Worm (Caenorhabditis elegans): ENCODE results near the gene Y73F8A.20.

Y73F8A.20 gene

DNA sequence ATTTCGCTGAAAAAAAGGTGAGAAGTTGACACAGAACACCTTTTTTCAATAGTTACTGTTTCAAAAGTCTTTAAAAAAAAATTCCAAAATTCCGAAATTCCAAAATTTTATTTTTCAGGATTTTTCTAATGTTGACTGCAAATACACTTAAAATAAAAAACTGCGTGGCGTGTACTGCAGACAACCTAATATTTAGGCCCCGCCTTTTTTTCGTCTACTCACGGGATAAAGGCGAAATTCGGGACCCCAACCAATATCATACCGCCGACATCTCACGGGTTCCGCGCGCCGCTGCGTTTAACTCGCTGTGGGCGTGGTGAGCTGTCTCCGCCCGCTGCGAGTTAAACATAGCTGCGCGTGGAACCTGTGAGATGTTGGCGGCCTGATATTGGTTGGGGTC, 24.3 kb downstream of the Y73F8A.20 start:
- no peak for TF ChIP-seq dmd-4 (tag; optimal IDR thresholded peaks at IDR 0.05)
- no peak for TF ChIP-seq mab-5 (tag; optimal IDR thresholded peaks at IDR 0.05)
- no peak for TF ChIP-seq lin-39 (tag; optimal IDR thresholded peaks at IDR 0.05)
- no peak for TF ChIP-seq gmeb-1 (tag; optimal IDR thresholded peaks at IDR 0.05)
- TF ChIP-seq sem-4 (tag; optimal IDR thresholded peaks at IDR 0.05), result no peak
- TF ChIP-seq blmp-1 (tag; optimal IDR thresholded peaks at IDR 0.05; ENCODE audit: insufficient read depth), result no peak
- TF ChIP-seq nhr-21 (tag; optimal IDR thresholded peaks at IDR 0.05), result no peak

Measured in whole organism, L2 larva.